Fruit fly (Drosophila melanogaster): ENCODE measurements around the gene Nepl8.

dm6 chr2L:16493999-16494741, 6.2 kb downstream of the Nepl8 start:
- TF ChIP-seq Jra (GFP tag; optimal IDR thresholded peaks at IDR 0.05) (no peak), Abd-B (GFP tag; optimal IDR thresholded peaks at IDR 0.05) (no peak), psq (GFP tag; optimal IDR thresholded peaks at IDR 0.05) (no peak), dl (GFP tag; optimal IDR thresholded peaks at IDR 0.05; ENCODE audit: insufficient read depth in 1 of 2, partially characterized antibody in 2 of 2) (no peak)
